Worm (Caenorhabditis elegans) whole organism, mixed stage, embryonic: ENCODE results near the gene klo-1.

Experiments
- lsy-2 ChIP-seq: fragments of 150-350 bp; optimal IDR thresholded peaks from 2 replicates; lab custom pipeline; 2014; ENCODE audit warnings: missing biosample characterization, missing genetic modification characterization
- nhr-237 ChIP-seq: fragments of 150-350 bp; optimal IDR thresholded peaks from 2 replicates; lab custom pipeline; 2014; ENCODE audit warnings: missing biosample characterization, missing genetic modification characterization
- snpc-4 ChIP-seq: fragments of 150-350 bp; optimal IDR thresholded peaks from 2 replicates; lab custom pipeline; 2014; ENCODE audit warnings: missing biosample characterization, missing genetic modification characterization
- unc-120 ChIP-seq: sonication (generic microtip); optimal IDR thresholded peaks from 2 replicates; lab custom pipeline; 2017; ENCODE audit warnings: missing genetic modification characterization, missing compliant biosample characterization; ENCODE audit not compliant: poor library complexity, severe bottlenecking

DNA sequence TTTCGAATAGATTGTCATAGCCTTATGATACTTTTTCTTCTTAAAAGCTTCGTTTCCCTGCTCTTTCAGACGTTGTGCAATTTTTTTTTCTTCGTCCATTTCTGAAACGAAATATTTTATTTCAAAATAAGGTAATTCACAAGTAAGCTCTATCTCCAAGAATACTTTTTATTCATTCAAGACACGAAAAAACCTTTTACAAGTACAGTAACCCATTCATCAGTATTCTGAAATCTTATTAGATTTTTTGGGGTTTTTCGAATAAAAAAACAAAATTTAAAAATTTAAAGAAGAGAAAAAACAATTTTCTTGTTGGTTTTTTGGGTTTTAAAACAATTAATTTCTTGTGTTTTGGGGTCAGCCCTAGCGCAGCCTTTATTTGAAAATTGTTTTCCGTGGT lies 30.8 kb upstream of the klo-1 start, which contains the start of gene rpap-3:
- no peak for TF ChIP-seq snpc-4 (tag; lab: Kevin White, UChicago)
- no peak for TF ChIP-seq nhr-237 (tag; lab: Kevin White, UChicago)
- no peak for TF ChIP-seq lsy-2 (tag; lab: Kevin White, UChicago)
- TF ChIP-seq unc-120 (tag; lab: Kevin White, UChicago): no peak
